Worm (Caenorhabditis elegans): ENCODE data around the gene nmt-1.

Gene nmt-1

ce11 chrIII:6149467-6150072 is 33.4 kb upstream of the nmt-1 start, which contains the start of the genes wht-7 and Y42G9A.1:
wht-7 (minus strand) TSS chrIII:6149597.
Y42G9A.1 (plus strand) TSS chrIII:6149961.
- TF ChIP-seq dve-1 (tag; optimal IDR thresholded peaks at IDR 0.05; ENCODE audit: insufficient read depth) = peak; percentile 68
- TF ChIP-seq lsy-2 (tag; optimal IDR thresholded peaks at IDR 0.05) = peak in 1 of 2 experiments; percentile 5
- peak; percentile 48 for TF ChIP-seq hlh-30 (tag; optimal IDR thresholded peaks at IDR 0.05; ENCODE audit: insufficient read depth)
- no peak for TF ChIP-seq zip-2 (tag; optimal IDR thresholded peaks at IDR 0.05)
- 0 out of 2 replicates have a peak, but pooled peaks have one; percentile 23 for TF ChIP-seq saeg-2 (GFP tag; IDR thresholded peaks at IDR 0.05)
- no peak for TF ChIP-seq tag-97 (GFP tag; IDR thresholded peaks at IDR 0.05)
- no peak for TF ChIP-seq vab-7 (GFP tag; IDR thresholded peaks at IDR 0.05)
- peak; percentile 42; the same call in 1 of the 2 replicates for TF ChIP-seq Y48G9A.11 (GFP tag; IDR thresholded peaks at IDR 0.05)
- no peak for TF ChIP-seq hif-1 (tag; optimal IDR thresholded peaks at IDR 0.05)
- TF ChIP-seq mes-2 (tag; optimal IDR thresholded peaks at IDR 0.05; ENCODE audit: poor library complexity, severe bottlenecking) = no peak
- no peak for TF ChIP-seq Y5F2A.4 (GFP tag; optimal IDR thresholded peaks at IDR 0.05)
- TF ChIP-seq pqm-1 (tag; optimal IDR thresholded peaks at IDR 0.05) = peak; percentile 26
- peak; percentile 24 for TF ChIP-seq nhr-28 (tag; optimal IDR thresholded peaks at IDR 0.05)
- no peak for TF ChIP-seq lin-13 (GFP tag; optimal IDR thresholded peaks at IDR 0.05)
- peak; percentile 50 for TF ChIP-seq nhr-48 (tag; optimal IDR thresholded peaks at IDR 0.05)
- TF ChIP-seq lin-1 (GFP tag; IDR thresholded peaks at IDR 0.05) = peak; percentile 32; the same call in 1 of the 2 replicates
- no peak for TF ChIP-seq lin-38 (GFP tag; IDR thresholded peaks at IDR 0.05)
- TF ChIP-seq set-16 (GFP tag; IDR thresholded peaks at IDR 0.05) = no peak
- no peak for TF ChIP-seq ceh-20 (GFP tag; IDR thresholded peaks at IDR 0.05)
- TF ChIP-seq mxl-3 (GFP tag; optimal IDR thresholded peaks at IDR 0.05) = peak; percentile 25
- no peak for TF ChIP-seq nhr-41 (GFP tag; IDR thresholded peaks at IDR 0.05)
- no peak for TF ChIP-seq rbr-2 (tag; optimal IDR thresholded peaks at IDR 0.05)
- no peak for TF ChIP-seq daf-16 (GFP tag; optimal IDR thresholded peaks at IDR 0.05)
- peak; percentile 92 for TF ChIP-seq daf-16 (tag; optimal IDR thresholded peaks at IDR 0.05)
- no peak for TF ChIP-seq D1046.2 (GFP tag; IDR thresholded peaks at IDR 0.05)
- TF ChIP-seq jun-1 (tag; optimal IDR thresholded peaks at IDR 0.05) = no peak
- TF ChIP-seq madf-5 (GFP tag; IDR thresholded peaks at IDR 0.05) = no peak
- TF ChIP-seq hlh-11 (tag; optimal IDR thresholded peaks at IDR 0.05) = peak; percentile 71
- no peak for TF ChIP-seq zip-11 (GFP tag; IDR thresholded peaks at IDR 0.05)
- peak; percentile 4 for TF ChIP-seq nhr-102 (tag; optimal IDR thresholded peaks at IDR 0.05)
- 0 out of 2 replicates have a peak, but pooled peaks have one; percentile 46 for TF ChIP-seq php-3 (GFP tag; IDR thresholded peaks at IDR 0.05)
- TF ChIP-seq ztf-11 (tag; optimal IDR thresholded peaks at IDR 0.05) = no peak
- no peak for TF ChIP-seq ceh-28 (tag; optimal IDR thresholded peaks at IDR 0.05)
- peak; percentile 80 for TF ChIP-seq dmd-6 (GFP tag; IDR thresholded peaks at IDR 0.05)
- TF ChIP-seq arid-1 (GFP tag; conservative IDR thresholded peaks at IDR 0.05) = 0 out of 2 replicates have a peak, but pooled peaks have one; percentile 7
- no peak for TF ChIP-seq F49E8.2 (tag; optimal IDR thresholded peaks at IDR 0.05; ENCODE audit: borderline replicate concordance)
- TF ChIP-seq nhr-42 (GFP tag; IDR thresholded peaks at IDR 0.05) = no peak

ce11 chrIII:6148684-6149083 is 32.6 kb upstream of the nmt-1 start:
- TF ChIP-seq Y75B8A.6 (GFP tag; IDR thresholded peaks at IDR 0.05) (no peak), daf-16 (GFP tag; optimal IDR thresholded peaks at IDR 0.05) (no peak), daf-16 (tag; optimal IDR thresholded peaks at IDR 0.05) (peak; percentile 41)
